Fruit fly (Drosophila melanogaster) whole organism, larva: Measurements from ENCODE around the gene CG6726.

Source experiments
- noc ChIP-seq: fragments of 200-800 bp; sonication (Bioruptor generic); optimal IDR thresholded peaks from 3 replicates; lab custom pipeline; 2019; ENCODE audit warnings: missing biosample characterization, mild to moderate bottlenecking, missing genetic modification characterization, moderate library complexity

Gene CG6726

dm6 chr3R:23067209-23067826 lies 24.2 kb upstream of the CG6726 start, which contains the start of gene CG17111:
Gene CG17111 (minus strand): TSS chr3R:23067259.
- TF ChIP-seq noc, result no peak

dm6 chr3R:23074480-23074879 lies 17.0 kb upstream of the CG6726 start:
- no peak for TF ChIP-seq noc

dm6 chr3R:23081265-23081664 lies 10.3 kb upstream of the CG6726 start:
- TF ChIP-seq noc, result no peak

- TF ChIP-seq noc, result no peak
These were observed 3.3 kb upstream of the CG6726 start for dm6 chr3R:23088252-23088651.

dm6 chr3R:23095346-23095745 lies 3.8 kb downstream of the CG6726 start, which contains the start of gene CG17109:
Gene CG17109 (plus strand): TSS chr3R:23095690.
- TF ChIP-seq noc, result no peak

- TF ChIP-seq noc, result peak; percentile 32
These were observed 5.8 kb downstream of the CG6726 start, which contains the start of gene CG6733 for dm6 chr3R:23097197-23097809. Gene CG6733 (plus strand): TSS chr3R:23097728.

- no peak for TF ChIP-seq noc
These were observed 7.7 kb downstream of the CG6726 start, which contains the start of gene CG6738 for dm6 chr3R:23099233-23099632. Gene CG6738 (plus strand): TSS chr3R:23099533.

dm6 chr3R:23110724-23111123 lies 19.2 kb downstream of the CG6726 start:
- no peak for TF ChIP-seq noc

dm6 chr3R:23112680-23113362 lies 21.3 kb downstream of the CG6726 start, which contains the start of gene Cow:
Gene Cow (minus strand): TSS chr3R:23112730.
- no peak for TF ChIP-seq noc

dm6 chr3R:23117683-23118470 lies 26.4 kb downstream of the CG6726 start, which contains the start of the genes Rassf and CenB1A:
Gene Rassf (minus strand): TSS chr3R:23117931.
Gene CenB1A (plus strand): TSS chr3R:23118400.
- no peak for TF ChIP-seq noc

dm6 chr3R:23119873-23120272 lies 28.3 kb downstream of the CG6726 start:
- TF ChIP-seq noc, result peak; percentile 3

dm6 chr3R:23120933-23121332 lies 29.4 kb downstream of the CG6726 start:
- TF ChIP-seq noc, result no peak

dm6 chr3R:23126241-23127022 lies 34.9 kb downstream of the CG6726 start, which contains the start of gene CG31365:
Gene CG31365 (minus strand): TSS chr3R:23126422.
- no peak for TF ChIP-seq noc

- TF ChIP-seq noc, result no peak
These were observed 36.3 kb downstream of the CG6726 start, which contains the start of gene CG31457 for dm6 chr3R:23127796-23128195. Gene CG31457 (minus strand): TSS chr3R:23127981.

dm6 chr3R:23129617-23130016 lies 38.1 kb downstream of the CG6726 start:
- TF ChIP-seq noc, result no peak

dm6 chr3R:23130181-23130580 lies 38.7 kb downstream of the CG6726 start:
- TF ChIP-seq noc, result no peak
